Worm (Caenorhabditis elegans) whole organism, L1 larva: ENCODE measurements around the gene sodh-2.

ENCODE experiments used
- C04F5.9 ChIP-seq: sonication (generic microtip); optimal IDR thresholded peaks from 2 replicates; lab custom pipeline; 2016; ENCODE audit warnings: missing genetic modification characterization, missing compliant biosample characterization
- C34B4.2 ChIP-seq: sonication (generic microtip); optimal IDR thresholded peaks from 2 replicates; lab custom pipeline; 2017; ENCODE audit warnings: mild to moderate bottlenecking, missing genetic modification characterization, missing compliant biosample characterization
- aly-2 ChIP-seq: fragments of 150-350 bp; optimal IDR thresholded peaks from 2 replicates; lab custom pipeline; 2014; ENCODE audit warnings: missing biosample characterization, missing genetic modification characterization
- ama-1 ChIP-seq: fragments of 150-350 bp; optimal IDR thresholded peaks from 2 replicates; lab custom pipeline; 2014
- blmp-1 ChIP-seq: fragments of 150-350 bp; optimal IDR thresholded peaks from 2 replicates; lab custom pipeline; 2014; ENCODE audit warnings: missing biosample characterization, missing genetic modification characterization
- ceh-63 ChIP-seq: fragments of 200-800 bp; sonication (Bioruptor generic); optimal IDR thresholded peaks from 2 replicates; lab custom pipeline; 2018; ENCODE audit warnings: mild to moderate bottlenecking, missing genetic modification characterization, missing compliant biosample characterization
- ceh-88 ChIP-seq: fragments of 200-800 bp; sonication (Bioruptor generic); IDR thresholded peaks from 2 replicates; pipeline ENCODE4 v1.3.6; 2022; ENCODE audit warnings: missing genetic modification characterization, missing compliant biosample characterization
- dpl-1 ChIP-seq, 3 experiments: fragments of 150-350 bp in 2 of 3; sonication (generic microtip) in 1 of 3; optimal IDR thresholded peaks; 2 replicates each; lab custom pipeline; 2014 to 2017; ENCODE audit warnings: missing biosample characterization in 3 of 3, missing genetic modification characterization in 3 of 3, missing genetic modification reagents in 3 of 3
- efl-1 ChIP-seq, 4 experiments: fragments of 150-350 bp; optimal IDR thresholded peaks in 3 of 4; peaks in 1 of 4; 1 replicate in 1 of 4; 2 replicates in 3 of 4; lab custom pipeline; 2014; ENCODE audit warnings: missing biosample characterization in 2 of 4, missing genetic modification characterization in 2 of 4, missing genetic modification reagents in 2 of 4
- elt-2 ChIP-seq: sonication (generic microtip); optimal IDR thresholded peaks from 2 replicates; lab custom pipeline; 2016; ENCODE audit warnings: missing genetic modification characterization, mild to moderate bottlenecking, inconsistent platforms, missing compliant biosample characterization, missing genetic modification reagents
- elt-3 ChIP-seq, 6 experiments: fragments of 150-350 bp in 1 of 6; sonication (generic microtip); optimal IDR thresholded peaks; 2 replicates each; lab custom pipeline; 2017 to 2018; ENCODE audit warnings: missing biosample characterization in 6 of 6, missing genetic modification characterization in 6 of 6, inconsistent platforms in 1 of 6
- fos-1 ChIP-seq: fragments of 150-350 bp; optimal IDR thresholded peaks from 2 replicates; lab custom pipeline; 2014; ENCODE audit warnings: missing biosample characterization, missing genetic modification characterization
- grh-1 ChIP-seq: fragments of 200-800 bp; sonication (Bioruptor generic); IDR thresholded peaks from 2 replicates; pipeline ENCODE4 v1.3.6; 2022; ENCODE audit warnings: missing genetic modification reagents, missing genetic modification characterization, missing compliant biosample characterization
- hlh-17 ChIP-seq: fragments of 200-800 bp; sonication (Bioruptor generic); optimal IDR thresholded peaks from 2 replicates; lab custom pipeline; 2018; ENCODE audit warnings: missing genetic modification characterization, mild to moderate bottlenecking, missing compliant biosample characterization, moderate library complexity, borderline replicate concordance
- irx-1 ChIP-seq: sonication (generic microtip); optimal IDR thresholded peaks from 2 replicates; lab custom pipeline; 2016; ENCODE audit warnings: missing genetic modification characterization, missing compliant biosample characterization
- jun-1 ChIP-seq: fragments of 150-350 bp; optimal IDR thresholded peaks from 2 replicates; lab custom pipeline; 2014; ENCODE audit warnings: missing biosample characterization, missing genetic modification reagents, missing genetic modification characterization
- lin-14 ChIP-seq: fragments of 200-800 bp; sonication (Bioruptor generic); optimal IDR thresholded peaks from 2 replicates; lab custom pipeline; 2018; ENCODE audit warnings: mild to moderate bottlenecking, missing genetic modification characterization, moderate library complexity, missing compliant biosample characterization
- lin-35 ChIP-seq, 2 experiments: fragments of 150-350 bp; optimal IDR thresholded peaks; 2 replicates each; lab custom pipeline; 2014; ENCODE audit warnings: missing biosample characterization in 2 of 2, missing genetic modification characterization in 2 of 2, missing genetic modification reagents in 2 of 2
- lir-3 ChIP-seq: sonication (generic microtip); optimal IDR thresholded peaks from 2 replicates; lab custom pipeline; 2016; ENCODE audit warnings: mild to moderate bottlenecking, missing genetic modification characterization, moderate library complexity, missing compliant biosample characterization; ENCODE audit not compliant: poor library complexity
- lsy-2 ChIP-seq, 2 experiments: fragments of 150-350 bp; optimal IDR thresholded peaks; 2 replicates each; lab custom pipeline; 2014; ENCODE audit warnings: missing biosample characterization in 2 of 2, missing genetic modification characterization in 2 of 2
- mep-1 ChIP-seq: fragments of 150-350 bp; optimal IDR thresholded peaks from 2 replicates; lab custom pipeline; 2014; ENCODE audit warnings: missing biosample characterization, missing genetic modification characterization
- nhr-19 ChIP-seq: fragments of 200-800 bp; sonication (Bioruptor generic); conservative IDR thresholded peaks from 2 replicates; pipeline ENCODE4 v1.3.6; 2022; ENCODE audit warnings: missing genetic modification characterization, missing compliant biosample characterization
- nhr-20 ChIP-seq: sonication (generic microtip); optimal IDR thresholded peaks from 2 replicates; lab custom pipeline; 2016; ENCODE audit warnings: mild to moderate bottlenecking, missing genetic modification characterization, missing compliant biosample characterization
- nhr-237 ChIP-seq: fragments of 150-350 bp; optimal IDR thresholded peaks from 2 replicates; lab custom pipeline; 2014; ENCODE audit warnings: missing biosample characterization, missing genetic modification characterization
- nhr-71 ChIP-seq: sonication (generic microtip); optimal IDR thresholded peaks from 2 replicates; lab custom pipeline; 2016; ENCODE audit warnings: mild to moderate bottlenecking, missing genetic modification characterization, moderate library complexity, missing compliant biosample characterization
- nhr-84 ChIP-seq: sonication (generic microtip); optimal IDR thresholded peaks from 2 replicates; lab custom pipeline; 2017; ENCODE audit warnings: missing biosample characterization, missing genetic modification characterization
- nhr-85 ChIP-seq: sonication (generic microtip); peaks from one replicate; lab custom pipeline; 2016; ENCODE audit warnings: missing genetic modification characterization, inconsistent platforms, missing compliant biosample characterization
- nhr-90 ChIP-seq: sonication (generic microtip); optimal IDR thresholded peaks from 2 replicates; lab custom pipeline; 2016; ENCODE audit warnings: mild to moderate bottlenecking, missing genetic modification characterization, missing compliant biosample characterization; ENCODE audit not compliant: poor library complexity
- pag-3 ChIP-seq: sonication (generic microtip); optimal IDR thresholded peaks from 2 replicates; lab custom pipeline; 2017; ENCODE audit warnings: missing genetic modification characterization, mild to moderate bottlenecking, missing compliant biosample characterization, antibody characterized with exemption, borderline replicate concordance; ENCODE audit not compliant: insufficient read depth
- pax-3 ChIP-seq: fragments of 200-800 bp; sonication (Bioruptor generic); optimal IDR thresholded peaks from 2 replicates; lab custom pipeline; 2018; ENCODE audit warnings: mild to moderate bottlenecking, missing genetic modification characterization, moderate library complexity, missing compliant biosample characterization
- pqm-1 ChIP-seq: sonication (generic microtip); optimal IDR thresholded peaks from 3 replicates; lab custom pipeline; 2017; ENCODE audit warnings: missing biosample characterization, missing genetic modification characterization
- snpc-4 ChIP-seq: fragments of 150-350 bp; optimal IDR thresholded peaks from 2 replicates; lab custom pipeline; 2014; ENCODE audit warnings: missing biosample characterization, missing genetic modification characterization
- snu-23 ChIP-seq: sonication (generic microtip); optimal IDR thresholded peaks from 2 replicates; lab custom pipeline; 2016; ENCODE audit warnings: missing genetic modification characterization, missing compliant biosample characterization
- sup-37 ChIP-seq: fragments of 200-800 bp; sonication (Bioruptor generic); optimal IDR thresholded peaks from 2 replicates; lab custom pipeline; 2018; ENCODE audit warnings: mild to moderate bottlenecking, missing genetic modification characterization, missing compliant biosample characterization
- swsn-7 ChIP-seq: sonication (generic microtip); optimal IDR thresholded peaks from 2 replicates; lab custom pipeline; 2016; ENCODE audit warnings: missing genetic modification characterization, missing compliant biosample characterization
- unc-130 ChIP-seq: fragments of 150-350 bp; optimal IDR thresholded peaks from 2 replicates; lab custom pipeline; 2017; ENCODE audit warnings: missing biosample characterization, missing genetic modification characterization, inconsistent platforms
- unc-30 ChIP-seq: sonication (generic microtip); optimal IDR thresholded peaks from 2 replicates; lab custom pipeline; 2017; ENCODE audit warnings: missing biosample characterization, missing genetic modification characterization
- unc-62 ChIP-seq: fragments of 150-350 bp; optimal IDR thresholded peaks from 2 replicates; lab custom pipeline; 2014; ENCODE audit warnings: missing biosample characterization, missing genetic modification reagents, missing genetic modification characterization
- vab-15 ChIP-seq: sonication (generic microtip); optimal IDR thresholded peaks from 2 replicates; lab custom pipeline; 2017; ENCODE audit warnings: missing genotype, mild to moderate bottlenecking, missing genetic modification characterization, missing compliant biosample characterization
- xbp-1 ChIP-seq: sonication (generic microtip); optimal IDR thresholded peaks from 2 replicates; lab custom pipeline; 2016; ENCODE audit warnings: missing genetic modification characterization, missing compliant biosample characterization
- zag-1 ChIP-seq: fragments of 150-350 bp; optimal IDR thresholded peaks from 2 replicates; lab custom pipeline; 2014; ENCODE audit warnings: missing biosample characterization, missing genetic modification characterization
- zip-4 ChIP-seq: fragments of 200-800 bp; sonication (Bioruptor generic); optimal IDR thresholded peaks from 2 replicates; lab custom pipeline; 2018; ENCODE audit warnings: mild to moderate bottlenecking, missing genetic modification characterization, moderate library complexity, missing compliant biosample characterization

The sodh-2 gene

ce11 chrV:11859082-11859858, 31.8 kb downstream of the sodh-2 start (continued):
- TF ChIP-seq nhr-90 (peak; percentile 17), grh-1 (GFP tag; lab: Robert Waterston, UW) (no peak), elt-3 (tag; optimal IDR thresholded peaks at IDR 0.05; lab: Kevin White, UChicago) (peak in 4 of 6 experiments; percentile 24 to 77 (median 54)), ceh-88 (GFP tag; lab: Robert Waterston, UW) (no peak), unc-62 (GFP tag; lab: Kevin White, UChicago) (no peak), lin-35 (GFP tag; optimal IDR thresholded peaks at IDR 0.05; lab: Kevin White, UChicago) (peak in 1 of 2 experiments; percentile 38), hlh-17 (GFP tag; lab: Kevin White, UChicago) (no peak), aly-2 (no peak), snpc-4 (tag; lab: Kevin White, UChicago) (no peak), swsn-7 (no peak), pqm-1 (tag; lab: Kevin White, UChicago) (no peak), elt-2 (tag; lab: Kevin White, UChicago) (peak; percentile 60), zag-1 (tag; lab: Kevin White, UChicago) (no peak), nhr-237 (no peak), pag-3 (tag; lab: Kevin White, UChicago) (no peak), nhr-84 (no peak), C04F5.9 (tag; lab: Kevin White, UChicago) (no peak), ama-1 (lab: Kevin White, UChicago) (no peak), lir-3 (tag; lab: Kevin White, UChicago) (no peak), nhr-71 (tag; lab: Kevin White, UChicago) (peak; percentile 62), blmp-1 (tag; lab: Kevin White, UChicago) (peak; percentile 63), jun-1 (tag; lab: Kevin White, UChicago) (peak; percentile 48), irx-1 (tag; lab: Kevin White, UChicago) (no peak), unc-30 (no peak), ceh-63 (no peak), zip-4 (GFP tag; lab: Kevin White, UChicago) (no peak), sup-37 (no peak), C34B4.2 (tag; lab: Kevin White, UChicago) (no peak), vab-15 (tag; lab: Kevin White, UChicago) (no peak), nhr-19 (GFP tag; lab: Robert Waterston, UW) (peak; percentile 36; the same call in 1 of the 2 replicates), pax-3 (tag; lab: Kevin White, UChicago) (no peak), xbp-1 (tag; lab: Kevin White, UChicago) (no peak)

- peak; percentile 45 for TF ChIP-seq lin-14 (GFP tag; lab: Kevin White, UChicago)
- TF ChIP-seq mep-1 (tag; lab: Kevin White, UChicago): peak; percentile 23
- peak in 1 of 2 experiments; percentile 16 for TF ChIP-seq lsy-2 (tag; optimal IDR thresholded peaks at IDR 0.05; lab: Kevin White, UChicago)
- TF ChIP-seq nhr-20: peak; percentile 39
- peak; percentile 11 for TF ChIP-seq nhr-71 (tag; lab: Kevin White, UChicago)
- no peak for TF ChIP-seq dpl-1 (GFP tag; optimal IDR thresholded peaks at IDR 0.05; lab: Kevin White, UChicago)
- TF ChIP-seq fos-1 (tag; lab: Kevin White, UChicago): no peak
- peak; percentile 64 for TF ChIP-seq nhr-85
- no peak for TF ChIP-seq vab-15 (tag; lab: Kevin White, UChicago)
- peak in 1 of 2 experiments; percentile 19 for TF ChIP-seq lin-35 (GFP tag; optimal IDR thresholded peaks at IDR 0.05; lab: Kevin White, UChicago)
- peak; percentile 23 for TF ChIP-seq snu-23 (GFP tag; lab: Kevin White, UChicago)
- TF ChIP-seq efl-1 (optimal IDR thresholded peaks at IDR 0.05; lab: Kevin White, UChicago): no peak
- peak in 1 of 2 experiments; percentile 12 for TF ChIP-seq efl-1 (GFP tag; optimal IDR thresholded peaks at IDR 0.05 in 1 of 2; lab: Kevin White, UChicago)
- peak; percentile 3 for TF ChIP-seq unc-130 (tag; lab: Kevin White, UChicago)
- TF ChIP-seq nhr-19 (GFP tag; lab: Robert Waterston, UW): peak; percentile 32; the same call in 1 of the 2 replicates
Measured at ce11 chrV:11858299-11858698, 32.7 kb downstream of the sodh-2 start.
